Fruit fly (Drosophila melanogaster): ENCODE data around the gene CG33286.
A peak's percentile ranks its signal among the peaks of the same experiment; 100 is the strongest.

CG33286 gene

DNA sequence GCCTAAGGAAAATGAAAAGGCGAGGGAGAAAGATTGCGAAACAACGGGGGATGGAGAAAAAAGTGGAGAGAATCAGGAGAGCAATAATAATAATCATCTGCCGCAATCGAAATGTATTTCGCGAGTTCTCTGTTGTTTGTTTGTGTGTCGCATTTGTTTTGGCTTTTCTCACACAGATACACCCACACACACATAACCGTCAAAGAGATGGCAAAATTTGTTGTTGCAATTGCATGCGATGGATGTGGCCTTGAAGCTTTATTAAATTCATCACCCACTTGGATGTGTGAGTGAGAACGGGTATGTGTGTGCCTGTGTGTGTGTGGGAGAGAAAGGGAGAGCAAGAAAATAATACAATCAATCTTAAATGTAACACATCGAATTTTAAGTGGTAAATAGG, 37.2 kb upstream of the CG33286 start:
- no peak for TF ChIP-seq CG9705 (GFP tag; optimal IDR thresholded peaks at IDR 0.05)
- TF ChIP-seq Hnf4 (GFP tag; optimal IDR thresholded peaks at IDR 0.05) = no peak
- TF ChIP-seq sage (GFP tag; optimal IDR thresholded peaks at IDR 0.05) = peak; percentile 30
- TF ChIP-seq foxo (GFP tag; optimal IDR thresholded peaks at IDR 0.05) = no peak
- peak; percentile 37 for TF ChIP-seq Dif (GFP tag; optimal IDR thresholded peaks at IDR 0.05; ENCODE audit: partially characterized antibody)
- TF ChIP-seq Rel (GFP tag; optimal IDR thresholded peaks at IDR 0.05) = no peak
- TF ChIP-seq Rel (tag; optimal IDR thresholded peaks at IDR 0.05) = peak; percentile 71
- TF ChIP-seq HLH106 (tag; optimal IDR thresholded peaks at IDR 0.05) = no peak
- no peak for TF ChIP-seq dsf (GFP tag; optimal IDR thresholded peaks at IDR 0.05; ENCODE audit: borderline replicate concordance)
- peak; percentile 22 for TF ChIP-seq brk (GFP tag; optimal IDR thresholded peaks at IDR 0.05)
- TF ChIP-seq N (GFP tag; optimal IDR thresholded peaks at IDR 0.05) = peak; percentile 17
- TF ChIP-seq br (GFP tag; optimal IDR thresholded peaks at IDR 0.05) = no peak
- TF ChIP-seq usp (GFP tag; optimal IDR thresholded peaks at IDR 0.05) = no peak
- TF ChIP-seq CG32264 (GFP tag; optimal IDR thresholded peaks at IDR 0.05) = no peak
- TF ChIP-seq CrebA (GFP tag; optimal IDR thresholded peaks at IDR 0.05; ENCODE audit: borderline replicate concordance) = no peak
- no peak for TF ChIP-seq Hr83 (GFP tag; optimal IDR thresholded peaks at IDR 0.05; ENCODE audit: poor library complexity, severe bottlenecking)
- no peak for TF ChIP-seq woc (GFP tag; optimal IDR thresholded peaks at IDR 0.05)
- no peak for TF ChIP-seq Abd-B (GFP tag; optimal IDR thresholded peaks at IDR 0.05)
- no peak for TF ChIP-seq fru (GFP tag; optimal IDR thresholded peaks at IDR 0.05)
- TF ChIP-seq Myc (optimal IDR thresholded peaks at IDR 0.05) = no peak
- no peak for TF ChIP-seq dmrt93B (GFP tag; optimal IDR thresholded peaks at IDR 0.05)
- peak; percentile 76 for TF ChIP-seq psq (GFP tag; optimal IDR thresholded peaks at IDR 0.05)
- TF ChIP-seq Hr78 (GFP tag; optimal IDR thresholded peaks at IDR 0.05) = no peak
- peak; percentile 49 for TF ChIP-seq Jra (GFP tag; optimal IDR thresholded peaks at IDR 0.05)
- peak; percentile 37 for TF ChIP-seq h (GFP tag; optimal IDR thresholded peaks at IDR 0.05)
- no peak for TF ChIP-seq Vsx2 (GFP tag; optimal IDR thresholded peaks at IDR 0.05; ENCODE audit: partially characterized antibody)
- no peak for TF ChIP-seq OdsH (GFP tag; optimal IDR thresholded peaks at IDR 0.05)
- TF ChIP-seq dl (GFP tag; optimal IDR thresholded peaks at IDR 0.05; ENCODE audit: insufficient read depth in 1 of 2, partially characterized antibody in 2 of 2) = peak; percentile 8 to 15
- TF ChIP-seq Mio (GFP tag; optimal IDR thresholded peaks at IDR 0.05) = no peak
- TF ChIP-seq Sp1 (GFP tag; optimal IDR thresholded peaks at IDR 0.05) = no peak

DNA sequence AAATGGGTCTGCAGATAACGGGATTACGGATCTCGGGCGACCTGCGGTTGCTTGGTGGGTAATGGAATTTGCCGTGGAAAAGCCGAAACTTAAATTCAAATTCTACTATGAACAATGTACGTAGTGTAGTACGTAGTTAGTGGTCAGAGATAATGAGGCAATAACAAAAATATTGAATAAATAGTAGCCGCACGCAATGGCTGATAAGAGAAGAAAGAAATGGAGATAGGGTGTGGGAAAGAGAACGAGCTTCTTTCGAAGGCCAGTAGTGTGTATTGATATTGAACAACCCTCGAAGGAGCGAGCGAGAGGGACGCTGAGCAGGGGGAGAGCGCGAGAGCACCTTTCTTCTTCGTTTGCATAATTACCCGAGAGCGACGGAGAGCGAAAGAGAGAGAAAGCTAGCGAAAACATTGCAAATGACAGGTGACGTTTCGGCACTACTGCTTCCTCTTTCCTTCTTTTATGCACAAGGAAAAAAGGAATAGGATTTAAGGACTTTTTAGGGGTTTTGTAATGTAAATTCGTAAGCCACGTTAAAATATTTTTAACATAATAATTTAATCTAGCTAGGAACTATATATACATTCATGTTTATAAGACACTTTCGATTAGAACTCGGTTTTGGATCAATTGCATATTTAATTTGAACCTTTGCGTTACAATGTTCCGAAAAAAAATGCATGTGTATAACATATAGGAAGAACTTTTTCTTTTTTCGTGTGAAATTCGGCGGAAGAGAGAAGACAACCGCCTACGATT, 36.5 kb upstream of the CG33286 start:
- TF ChIP-seq CG9705 (GFP tag; optimal IDR thresholded peaks at IDR 0.05) (no peak), usp (GFP tag; optimal IDR thresholded peaks at IDR 0.05) (no peak), Vsx2 (GFP tag; optimal IDR thresholded peaks at IDR 0.05; ENCODE audit: partially characterized antibody) (no peak), Sp1 (GFP tag; optimal IDR thresholded peaks at IDR 0.05) (no peak), CrebA (GFP tag; optimal IDR thresholded peaks at IDR 0.05; ENCODE audit: borderline replicate concordance) (no peak), woc (GFP tag; optimal IDR thresholded peaks at IDR 0.05) (peak; percentile 22), psq (GFP tag; optimal IDR thresholded peaks at IDR 0.05) (no peak), Jra (GFP tag; optimal IDR thresholded peaks at IDR 0.05) (no peak), foxo (GFP tag; optimal IDR thresholded peaks at IDR 0.05) (peak in 1 of 2 experiments; percentile 10), fru (GFP tag; optimal IDR thresholded peaks at IDR 0.05) (no peak), N (GFP tag; optimal IDR thresholded peaks at IDR 0.05) (no peak), GATAd (GFP tag; optimal IDR thresholded peaks at IDR 0.05) (no peak), sv (GFP tag; optimal IDR thresholded peaks at IDR 0.05) (no peak), dsf (GFP tag; optimal IDR thresholded peaks at IDR 0.05; ENCODE audit: borderline replicate concordance) (no peak), h (GFP tag; optimal IDR thresholded peaks at IDR 0.05) (no peak), Dfd (GFP tag; optimal IDR thresholded peaks at IDR 0.05) (no peak), Hr83 (GFP tag; optimal IDR thresholded peaks at IDR 0.05; ENCODE audit: poor library complexity, severe bottlenecking) (no peak), ey (GFP tag; optimal IDR thresholded peaks at IDR 0.05) (peak; percentile 17), HLH106 (tag; optimal IDR thresholded peaks at IDR 0.05) (no peak), Abd-B (GFP tag; optimal IDR thresholded peaks at IDR 0.05) (no peak), tai (GFP tag; optimal IDR thresholded peaks at IDR 0.05) (no peak), Dif (GFP tag; optimal IDR thresholded peaks at IDR 0.05; ENCODE audit: partially characterized antibody) (peak; percentile 85), OdsH (GFP tag; optimal IDR thresholded peaks at IDR 0.05) (no peak), Hr78 (GFP tag; optimal IDR thresholded peaks at IDR 0.05) (no peak), jim (GFP tag; optimal IDR thresholded peaks at IDR 0.05) (no peak), pan (optimal IDR thresholded peaks at IDR 0.05) (no peak), brk (GFP tag; optimal IDR thresholded peaks at IDR 0.05) (no peak), sage (GFP tag; optimal IDR thresholded peaks at IDR 0.05) (no peak), Mio (GFP tag; optimal IDR thresholded peaks at IDR 0.05) (no peak), Rel (GFP tag; optimal IDR thresholded peaks at IDR 0.05) (no peak), Rel (tag; optimal IDR thresholded peaks at IDR 0.05) (no peak), rgr (GFP tag; optimal IDR thresholded peaks at IDR 0.05) (peak; percentile 23), dl (GFP tag; optimal IDR thresholded peaks at IDR 0.05; ENCODE audit: insufficient read depth in 1 of 2, partially characterized antibody in 2 of 2) (peak; percentile 61 to 65)

All from whole organism, wandering third instar larva.